Fruit fly (Drosophila melanogaster) S2 (cell line): ENCODE results near the gene plx.

ENCODE experiments used
- CG8478 ChIP-seq: fragments of >200 bp; optimal IDR thresholded peaks from 2 replicates; lab custom pipeline; 2018
- CTCF ChIP-seq, 2 experiments: fragments of >200 bp; optimal IDR thresholded peaks; 2 replicates each; lab custom pipeline; 2018

DNA sequence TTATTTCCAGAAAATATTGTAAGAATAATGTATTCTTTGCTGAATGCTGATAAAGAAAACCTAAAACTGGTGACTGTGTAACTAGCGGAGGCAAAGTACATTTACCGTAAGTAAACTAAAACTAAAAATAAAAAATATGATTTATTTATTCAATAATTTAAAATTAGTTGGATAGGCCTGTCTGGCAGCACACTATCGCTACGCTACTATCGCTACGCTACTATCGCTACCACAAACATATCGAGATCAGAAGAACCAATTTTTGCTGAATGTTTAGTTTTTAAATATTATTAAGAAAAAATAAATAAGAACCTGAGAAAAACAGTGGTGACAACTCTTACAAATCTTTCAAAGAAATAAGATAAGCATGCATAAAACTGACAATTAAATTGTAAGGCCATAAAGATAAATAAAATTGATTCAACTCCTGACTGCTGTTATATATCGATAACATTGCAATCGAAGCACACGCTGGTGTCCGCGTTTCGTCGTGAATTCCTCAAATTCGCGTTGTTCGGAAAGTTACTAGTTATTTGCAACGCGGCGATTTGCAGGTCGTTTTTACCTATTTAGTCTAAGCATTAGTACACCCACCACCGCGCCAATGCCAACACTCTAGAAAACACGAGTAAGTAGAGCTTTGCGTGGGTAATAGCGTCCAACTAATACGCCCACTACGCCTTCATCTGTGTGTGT is 25.3 kb upstream of the plx start, which contains the start of gene Wdr33:
- no peak for TF ChIP-seq CG8478
- no peak for TF ChIP-seq CTCF (optimal IDR thresholded peaks at IDR 0.05; lab: Kevin White, UChicago)
